Worm (Caenorhabditis elegans): ENCODE measurements around the gene Y38F1A.1.

Y38F1A.1 gene

DNA sequence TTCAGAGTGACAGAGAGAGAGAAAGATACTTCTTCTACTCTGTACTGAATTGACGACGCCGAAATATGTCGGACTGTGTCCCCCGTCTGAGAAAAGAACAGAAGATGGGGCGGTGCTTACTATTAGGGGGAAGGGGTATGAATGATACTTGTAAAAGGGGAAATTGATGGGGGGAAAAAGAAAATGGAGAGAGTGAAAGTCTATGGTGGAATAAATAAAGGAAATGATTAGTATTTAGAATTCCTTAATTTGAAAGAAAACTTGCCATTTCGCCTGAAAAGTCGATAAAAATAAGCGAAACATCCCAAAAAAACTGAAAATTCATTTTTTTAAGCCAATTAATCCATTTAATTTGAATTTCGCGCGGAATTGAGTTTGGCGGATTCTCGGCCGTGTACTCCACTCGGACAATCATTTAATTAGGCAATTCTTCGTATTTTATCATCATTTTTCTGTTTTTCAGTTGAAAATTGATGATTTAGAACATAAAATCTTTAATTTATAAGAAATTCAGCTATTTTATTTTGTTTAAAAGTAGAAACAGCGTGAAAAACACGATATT lies 40.0 kb downstream of the Y38F1A.1 start, which contains the start of gene F35C5.12 (continued):
- peak; percentile 82 for TF ChIP-seq ceh-90 (tag; optimal IDR thresholded peaks at IDR 0.05)
- TF ChIP-seq C16A3.4 (tag; optimal IDR thresholded peaks at IDR 0.05): peak; percentile 18
- peak; percentile 74 for TF ChIP-seq fkh-4 (tag; optimal IDR thresholded peaks at IDR 0.05; ENCODE audit: borderline replicate concordance)
- peak; percentile 82 for TF ChIP-seq dsc-1 (tag; optimal IDR thresholded peaks at IDR 0.05)
- TF ChIP-seq alr-1 (tag; optimal IDR thresholded peaks at IDR 0.05; ENCODE audit: borderline replicate concordance): no peak
- peak; percentile 59 for TF ChIP-seq swsn-7 (tag; optimal IDR thresholded peaks at IDR 0.05)
- peak; percentile 88 to 94 for TF ChIP-seq lin-35 (GFP tag; optimal IDR thresholded peaks at IDR 0.05)
- TF ChIP-seq snpc-4 (tag; optimal IDR thresholded peaks at IDR 0.05): peak; percentile 17
- no peak for TF ChIP-seq fos-1 (tag; optimal IDR thresholded peaks at IDR 0.05)
- peak; percentile 94 to 95 for TF ChIP-seq efl-1 (optimal IDR thresholded peaks at IDR 0.05)
- TF ChIP-seq efl-1 (GFP tag; optimal IDR thresholded peaks at IDR 0.05 in 1 of 2): peak; percentile 89 to 99
- no peak for TF ChIP-seq aha-1 (tag; optimal IDR thresholded peaks at IDR 0.05)
- no peak for TF ChIP-seq isw-1 (GFP tag; IDR thresholded peaks at IDR 0.05)
- TF ChIP-seq irx-1 (tag; optimal IDR thresholded peaks at IDR 0.05): peak; percentile 68
- peak; percentile 60 for TF ChIP-seq snu-23 (GFP tag; optimal IDR thresholded peaks at IDR 0.05)
- TF ChIP-seq elt-2 (tag; optimal IDR thresholded peaks at IDR 0.05): peak; percentile 22
- TF ChIP-seq aly-2 (tag; optimal IDR thresholded peaks at IDR 0.05): no peak
- TF ChIP-seq lsy-2 (tag; optimal IDR thresholded peaks at IDR 0.05): peak; percentile 67 to 68
- peak in 1 of 2 experiments; percentile 74 for TF ChIP-seq ztf-11 (tag; optimal IDR thresholded peaks at IDR 0.05)
- TF ChIP-seq dpl-1 (GFP tag; optimal IDR thresholded peaks at IDR 0.05): peak; percentile 87 to 92 (median 90)
- TF ChIP-seq nhr-12 (tag; optimal IDR thresholded peaks at IDR 0.05): no peak
- TF ChIP-seq nhr-20 (tag; optimal IDR thresholded peaks at IDR 0.05): peak; percentile 58

ce11 chrII:12908779-12909178 lies 45.8 kb downstream of the Y38F1A.1 start, which contains the start of gene ddn-2:
ddn-2 (plus strand) TSS chrII:12909079.
- TF ChIP-seq efl-1 (optimal IDR thresholded peaks at IDR 0.05) (no peak), efl-1 (GFP tag; optimal IDR thresholded peaks at IDR 0.05 in 1 of 2) (peak in 1 of 2 experiments; percentile 21), fos-1 (tag; optimal IDR thresholded peaks at IDR 0.05) (no peak)

DNA sequence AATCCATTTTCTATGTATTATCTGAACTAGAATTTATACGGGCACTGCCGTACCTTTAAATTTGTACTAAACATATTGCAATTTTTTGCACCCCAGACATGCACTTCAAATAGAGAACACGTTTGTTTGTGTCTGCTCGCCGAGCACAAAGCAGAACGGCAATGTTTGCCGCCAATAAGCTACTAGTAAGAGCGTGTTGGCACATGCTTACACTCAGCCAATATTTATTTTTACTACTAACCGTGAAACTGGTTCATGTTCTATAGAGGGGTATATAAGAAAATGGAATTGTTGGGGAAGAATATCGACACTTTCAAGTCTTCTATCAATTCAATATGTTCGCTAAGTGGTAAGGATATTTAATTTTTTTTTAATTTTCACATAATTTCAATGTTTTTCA lies 47.5 kb downstream of the Y38F1A.1 start, which contains the start of gene nspb-11:
TSS of gene nspb-11 (plus strand) at position 301 of the 400 bp plus-strand sequence.
- TF ChIP-seq nhr-11 (tag; optimal IDR thresholded peaks at IDR 0.05): no peak
- no peak for TF ChIP-seq efl-1 (optimal IDR thresholded peaks at IDR 0.05)
- peak in 1 of 2 experiments; percentile 42 for TF ChIP-seq efl-1 (GFP tag; optimal IDR thresholded peaks at IDR 0.05 in 1 of 2)

DNA sequence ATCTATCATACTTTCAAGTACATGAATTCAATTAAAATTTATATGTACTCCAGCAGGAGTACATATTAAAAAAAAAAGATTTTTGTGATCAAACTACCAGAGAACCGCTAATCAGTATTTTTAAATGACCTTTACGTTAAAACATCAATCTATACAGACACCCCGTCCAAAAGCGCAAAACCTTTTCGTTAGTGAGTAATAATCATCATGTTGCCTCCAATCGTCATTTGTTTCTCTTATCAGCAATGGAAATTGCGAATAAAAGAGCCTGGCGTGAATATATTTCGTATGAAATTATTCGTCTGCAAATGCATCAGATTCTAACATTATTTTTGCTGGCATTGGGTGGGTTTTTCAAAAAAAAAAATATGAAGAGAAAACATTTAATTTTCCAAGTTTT lies 50.4 kb downstream of the Y38F1A.1 start, which contains the start of gene clec-66:
TSS of gene clec-66 (plus strand) at position 225 of the 400 bp plus-strand sequence.
- TF ChIP-seq elt-2 (tag; optimal IDR thresholded peaks at IDR 0.05) (no peak), ceh-8 (GFP tag; optimal IDR thresholded peaks at IDR 0.05) (no peak), fkh-8 (tag; optimal IDR thresholded peaks at IDR 0.05) (no peak), ceh-82 (tag; optimal IDR thresholded peaks at IDR 0.05) (no peak), mep-1 (tag; optimal IDR thresholded peaks at IDR 0.05) (no peak), nhr-76 (tag; optimal IDR thresholded peaks at IDR 0.05) (no peak)

All from whole organism, L1 larva.